Worm (Caenorhabditis elegans) whole organism, L4/young adult: Measurements from ENCODE around the gene C10A4.10.

Source experiments
- W03F9.2 ChIP-seq: fragments of 150-350 bp; optimal IDR thresholded peaks from 2 replicates; lab custom pipeline; 2014; ENCODE audit warnings: missing biosample characterization, missing genetic modification characterization
- dao-5 ChIP-seq: sonication (generic microtip); optimal IDR thresholded peaks from 2 replicates; lab custom pipeline; 2016; ENCODE audit warnings: missing genotype, missing genetic modification characterization, moderate library complexity, missing compliant biosample characterization
- him-1 ChIP-seq: sonication (generic microtip); optimal IDR thresholded peaks from 2 replicates; lab custom pipeline; 2016; ENCODE audit warnings: missing genotype, missing genetic modification reagents, missing genetic modification characterization, missing compliant biosample characterization

C10A4.10 gene

DNA sequence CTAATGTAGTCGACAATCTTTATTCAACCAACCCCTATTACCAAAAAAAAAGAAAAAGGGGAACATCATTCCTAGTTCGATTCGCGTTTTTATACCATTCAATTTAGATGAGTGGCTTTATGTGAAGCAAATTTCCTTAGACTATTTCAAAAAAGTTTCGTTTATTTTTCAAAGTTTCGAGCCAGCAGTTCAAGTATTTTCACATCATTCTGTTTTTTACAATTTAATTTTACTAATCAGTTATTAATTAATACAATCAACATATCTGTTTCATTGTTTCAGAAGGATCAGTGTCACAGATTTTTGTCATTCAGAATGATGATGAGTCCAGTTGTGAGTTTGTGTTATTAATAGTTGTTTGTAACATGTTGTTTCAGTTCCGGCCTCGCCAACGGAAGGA lies 11.3 kb downstream of the C10A4.10 start, which contains the start of gene C10A4.2:
TSS of gene C10A4.2 (plus strand) at position 301 of the 400 bp plus-strand sequence.
- TF ChIP-seq W03F9.2 (no peak), him-1 (no peak), dao-5 (tag; lab: Kevin White, UChicago) (no peak)

DNA sequence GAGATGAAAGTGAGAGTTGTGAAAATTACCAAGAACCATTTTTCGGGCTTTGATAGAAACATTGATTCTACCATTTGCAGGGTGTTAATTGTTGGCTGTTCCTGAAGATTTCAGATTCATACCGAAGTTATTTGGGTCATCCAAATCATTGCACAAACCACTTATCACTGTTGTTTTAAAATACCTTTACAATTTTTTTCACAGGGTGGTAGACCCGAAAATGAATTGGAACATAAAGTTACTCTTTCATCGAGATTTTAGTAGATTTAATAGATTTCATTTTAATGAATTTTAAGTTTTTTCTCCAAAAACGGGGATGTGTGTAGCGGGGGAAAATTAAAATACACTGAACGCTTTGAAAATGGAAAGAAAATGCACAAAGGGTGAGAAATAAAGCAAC lies 16.7 kb downstream of the C10A4.10 start, which contains the start of gene C10A4.7:
TSS of gene C10A4.7 (minus strand) at position 101 of the 400 bp plus-strand sequence.
- TF ChIP-seq him-1 (no peak), dao-5 (tag; lab: Kevin White, UChicago) (no peak), W03F9.2 (no peak)

DNA sequence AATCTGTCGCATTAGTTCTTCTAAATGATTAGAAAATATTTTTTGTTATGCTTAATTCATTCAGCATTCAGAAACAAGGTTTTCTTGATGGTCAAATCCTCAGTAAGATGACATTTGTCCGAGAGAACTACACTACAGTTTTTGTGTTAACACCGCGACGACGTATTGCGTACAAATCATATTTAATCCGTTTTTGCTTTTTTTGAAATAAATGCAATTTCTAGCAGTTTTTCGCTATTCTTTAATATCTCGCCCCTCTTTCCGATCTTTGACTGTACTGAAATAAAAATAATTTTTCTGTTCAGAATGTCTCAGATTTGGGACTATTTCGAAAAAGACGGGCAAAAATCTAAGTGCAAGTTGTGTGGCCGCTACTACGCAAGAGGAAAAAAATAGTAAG lies 17.4 kb downstream of the C10A4.10 start, which contains the start of gene C10A4.1:
TSS of gene C10A4.1 (plus strand) at position 301 of the 400 bp plus-strand sequence.
- TF ChIP-seq him-1 (no peak), dao-5 (tag; lab: Kevin White, UChicago) (no peak), W03F9.2 (no peak)

DNA sequence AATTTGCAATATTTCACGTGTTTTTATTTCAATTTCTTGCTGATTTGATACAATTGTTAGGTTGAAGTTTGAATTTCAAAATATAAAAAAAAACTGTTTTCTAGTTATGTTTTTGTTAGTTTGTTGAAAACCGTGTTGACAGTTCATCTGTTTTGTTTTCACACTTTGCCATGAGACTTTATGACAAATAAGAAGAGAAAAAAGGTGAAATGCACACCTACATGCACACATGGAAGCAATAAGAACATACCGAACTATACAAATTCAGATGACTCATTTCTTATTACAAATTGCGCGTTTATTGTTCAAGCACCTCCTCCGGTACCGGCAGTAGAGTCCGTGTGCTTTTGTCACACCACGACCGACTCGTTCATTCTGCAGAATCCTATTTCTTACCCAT lies 21.9 kb downstream of the C10A4.10 start, which contains the start of gene C10A4.9:
TSS of gene C10A4.9 (plus strand) at position 301 of the 400 bp plus-strand sequence.
- no peak for TF ChIP-seq dao-5 (tag; lab: Kevin White, UChicago)
- TF ChIP-seq him-1: no peak
- TF ChIP-seq W03F9.2: no peak

DNA sequence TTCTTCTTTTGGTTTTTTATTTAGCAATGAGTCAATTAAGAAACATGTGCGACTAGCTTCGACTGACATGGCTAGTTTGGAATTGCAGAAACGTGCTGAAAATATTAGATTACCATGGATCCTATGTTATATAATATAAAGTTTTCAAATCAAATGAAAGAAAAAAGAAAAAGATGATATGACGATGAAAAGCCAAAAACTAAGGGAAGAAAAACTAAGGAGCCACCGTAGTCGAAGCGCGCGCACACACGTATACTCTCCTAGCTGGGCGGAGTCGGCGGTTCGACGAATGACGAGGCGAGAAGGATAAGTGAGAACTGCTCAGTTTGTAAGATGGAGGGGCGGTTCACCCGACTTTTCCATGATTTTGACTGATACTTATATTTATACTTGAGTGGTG lies 26.1 kb downstream of the C10A4.10 start, which contains the start of gene mnm-2:
TSS of gene mnm-2 (minus strand) at position 101 of the 400 bp plus-strand sequence.
- TF ChIP-seq W03F9.2: no peak
- no peak for TF ChIP-seq him-1
- no peak for TF ChIP-seq dao-5 (tag; lab: Kevin White, UChicago)

DNA sequence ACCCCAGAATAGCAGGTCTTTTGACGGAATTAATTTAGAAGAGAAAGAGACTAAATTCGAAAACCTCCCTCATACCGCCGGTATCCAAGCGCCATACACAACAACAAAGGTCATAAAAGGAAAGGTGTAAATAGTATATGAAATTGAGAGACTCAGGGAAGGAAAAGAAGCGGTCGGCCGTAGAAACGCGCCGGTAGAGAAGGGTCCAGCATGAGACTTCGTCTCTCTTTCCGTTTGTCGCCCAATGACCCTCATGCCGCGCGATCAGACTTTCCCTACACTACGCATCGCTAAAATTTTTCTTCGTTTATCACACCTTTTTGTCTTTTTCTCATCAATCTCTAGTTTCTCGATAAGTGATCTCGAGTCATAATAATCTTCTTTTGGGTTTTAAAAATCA lies 31.8 kb downstream of the C10A4.10 start:
- no peak for TF ChIP-seq him-1
- TF ChIP-seq dao-5 (tag; lab: Kevin White, UChicago): no peak
- no peak for TF ChIP-seq W03F9.2

DNA sequence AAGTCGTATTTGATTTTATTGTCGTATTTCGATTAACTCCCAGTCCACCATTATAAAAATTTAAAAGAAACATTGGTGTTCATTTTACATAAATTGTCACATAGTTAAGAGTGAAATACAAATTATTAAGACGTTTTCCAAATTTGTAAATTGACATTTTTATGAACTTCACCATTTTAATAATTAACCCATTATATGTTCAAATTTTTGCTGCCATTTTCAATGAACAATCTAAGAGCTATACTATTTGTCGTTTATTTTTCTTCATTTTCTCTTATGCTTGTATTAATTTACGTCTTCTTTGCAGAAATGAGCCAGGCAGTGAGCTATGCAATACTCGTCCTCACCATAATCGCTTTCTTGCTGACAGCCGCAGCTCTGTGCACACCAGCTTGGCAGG lies 32.5 kb downstream of the C10A4.10 start, which contains the start of gene clc-2:
TSS of gene clc-2 (plus strand) at position 301 of the 400 bp plus-strand sequence.
- TF ChIP-seq dao-5 (tag; lab: Kevin White, UChicago) (no peak), W03F9.2 (no peak), him-1 (no peak)

DNA sequence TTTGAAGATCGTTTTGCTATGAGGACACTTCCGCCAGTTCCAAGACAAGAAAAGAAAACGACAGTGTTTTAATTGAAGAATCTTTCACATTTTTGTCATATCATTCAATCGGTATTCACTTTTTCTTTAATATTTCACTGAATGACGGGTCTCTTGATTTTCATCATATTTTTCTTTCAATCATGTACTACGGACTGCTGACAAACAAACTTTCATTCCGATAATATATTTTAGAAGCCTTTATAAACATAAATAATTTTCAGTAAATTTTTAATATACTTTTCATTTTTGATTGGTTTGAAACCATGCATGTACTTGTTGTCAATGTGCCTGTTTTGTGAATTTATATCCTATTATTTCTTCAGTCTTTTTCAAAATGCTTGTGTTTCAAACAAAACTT lies 34.6 kb downstream of the C10A4.10 start, which contains the start of gene clc-5:
TSS of gene clc-5 (plus strand) at position 301 of the 400 bp plus-strand sequence.
- TF ChIP-seq dao-5 (tag; lab: Kevin White, UChicago): no peak

DNA sequence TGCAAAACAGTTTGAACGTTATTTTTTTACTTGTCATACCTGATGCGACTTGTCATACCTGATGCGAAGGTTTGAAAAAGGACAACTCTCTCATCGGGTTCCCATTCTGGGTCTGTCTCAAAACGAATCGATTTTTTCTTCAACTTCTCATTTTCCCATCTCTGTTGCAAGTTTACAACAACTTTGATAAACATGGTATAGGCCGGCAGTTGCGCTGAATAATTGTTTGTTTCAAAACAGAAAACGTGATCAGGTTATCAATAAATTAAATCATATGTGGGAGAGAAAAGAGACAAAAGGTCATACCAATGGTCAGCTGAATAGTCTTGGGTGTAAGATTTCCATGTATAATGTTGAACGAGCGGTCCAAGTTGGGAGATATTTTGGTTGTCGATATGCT lies 38.2 kb downstream of the C10A4.10 start:
- TF ChIP-seq him-1 (no peak), W03F9.2 (no peak), dao-5 (tag; lab: Kevin White, UChicago) (no peak)

DNA sequence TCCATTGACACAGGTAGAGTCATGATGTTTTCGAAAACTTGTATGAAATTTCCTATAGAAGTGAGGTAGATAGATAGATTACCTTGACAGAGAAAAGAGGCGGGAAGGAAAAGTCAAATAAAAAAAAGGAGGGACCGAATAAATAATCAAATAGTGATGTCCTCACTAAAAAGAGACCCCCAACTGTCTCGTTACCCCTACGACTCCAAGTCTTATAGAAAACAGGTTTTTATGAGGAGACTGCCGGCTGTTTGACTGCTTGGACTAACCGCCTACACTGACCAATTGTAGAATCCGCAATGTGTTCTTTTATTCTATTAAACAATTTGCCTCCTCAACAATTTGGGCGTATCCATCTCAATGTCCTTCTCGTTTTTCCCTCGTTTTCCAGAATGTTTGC lies 39.3 kb downstream of the C10A4.10 start, which contains the start of gene C01C10.2:
TSS of gene C01C10.2 (minus strand) at position 170 of the 400 bp plus-strand sequence.
- TF ChIP-seq dao-5 (tag; lab: Kevin White, UChicago): no peak
- TF ChIP-seq W03F9.2: no peak
- TF ChIP-seq him-1: no peak

DNA sequence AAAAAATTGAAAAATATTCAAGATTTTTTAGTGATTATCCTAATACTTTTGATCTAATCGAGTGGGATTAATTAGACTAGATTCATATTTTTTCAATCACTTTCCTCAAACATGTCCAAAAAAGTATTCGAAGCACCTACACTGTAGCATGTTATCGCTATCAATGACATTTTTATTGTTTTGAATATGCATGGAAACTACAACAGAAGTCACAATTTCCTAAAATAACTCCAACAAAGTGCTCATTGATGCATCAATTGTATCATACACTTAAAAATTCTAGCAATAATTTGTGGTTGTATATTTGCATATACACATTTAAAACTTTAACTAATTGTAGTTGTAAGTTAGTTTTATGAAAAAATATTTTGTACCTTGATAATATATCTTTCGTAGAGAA lies 41.4 kb downstream of the C10A4.10 start:
- TF ChIP-seq W03F9.2 (no peak), dao-5 (tag; lab: Kevin White, UChicago) (no peak), him-1 (no peak)

DNA sequence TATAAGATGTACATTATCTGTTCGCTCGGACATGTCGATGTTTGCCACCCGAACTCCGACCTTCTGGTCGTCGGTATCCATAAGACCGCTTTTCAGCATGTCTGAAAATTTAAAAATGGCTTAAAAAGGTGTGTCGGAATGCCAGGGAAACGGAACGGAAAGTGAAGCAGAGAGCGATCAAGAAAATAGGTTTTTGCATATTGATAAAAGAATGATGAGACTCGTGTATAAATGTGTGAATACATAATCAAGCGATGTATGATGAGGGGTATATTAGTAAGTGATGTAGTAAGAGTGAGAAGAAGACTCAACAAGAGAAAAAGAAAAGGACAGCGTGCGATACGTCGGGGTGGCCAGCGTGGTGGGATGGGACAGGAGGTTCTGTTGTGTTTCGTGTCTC lies 43.8 kb downstream of the C10A4.10 start, which contains the start of gene acl-12:
TSS of gene acl-12 (minus strand) at position 101 of the 400 bp plus-strand sequence.
- TF ChIP-seq dao-5 (tag; lab: Kevin White, UChicago): no peak
- no peak for TF ChIP-seq him-1
- no peak for TF ChIP-seq W03F9.2

DNA sequence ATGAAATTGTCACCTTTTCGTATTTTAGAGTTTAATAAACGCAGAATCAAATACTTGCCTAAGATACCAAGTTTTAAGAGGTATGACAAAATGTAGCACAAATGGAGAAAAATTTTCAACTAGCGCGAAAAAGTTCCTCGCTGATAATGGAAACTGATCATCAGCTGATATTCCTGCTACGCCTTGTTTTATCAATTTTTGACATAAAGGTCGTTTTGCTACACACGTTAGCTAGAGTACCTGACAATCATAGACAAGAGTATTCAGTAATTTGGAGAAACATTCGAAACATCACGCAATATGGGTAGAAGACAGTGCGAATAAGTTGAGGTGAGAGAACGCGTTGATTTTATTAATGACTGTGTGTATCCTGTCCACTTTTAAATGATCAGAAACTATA lies 47.0 kb downstream of the C10A4.10 start:
- no peak for TF ChIP-seq dao-5 (tag; lab: Kevin White, UChicago)
- TF ChIP-seq him-1: no peak
- TF ChIP-seq W03F9.2: no peak

DNA sequence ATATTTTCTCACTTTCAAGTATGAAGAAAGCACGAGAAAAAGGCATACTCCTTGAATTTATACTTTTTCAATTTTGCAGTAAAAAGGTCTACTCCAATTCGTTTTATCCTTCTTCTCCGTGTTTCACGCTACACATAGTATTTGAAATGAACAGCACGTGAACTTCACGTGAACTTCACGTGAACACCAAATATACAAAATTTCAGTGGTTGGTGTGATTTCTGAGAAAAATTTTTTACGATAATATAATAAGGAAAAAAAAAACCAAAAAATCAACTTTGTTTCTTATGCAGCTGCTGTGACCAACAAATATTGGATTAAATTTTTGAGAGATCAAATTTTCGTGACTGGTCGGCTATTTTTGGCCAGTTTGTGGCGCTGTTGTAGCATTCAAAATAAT lies 47.8 kb downstream of the C10A4.10 start:
- TF ChIP-seq W03F9.2: no peak
- TF ChIP-seq him-1: no peak
- TF ChIP-seq dao-5 (tag; lab: Kevin White, UChicago): no peak

DNA sequence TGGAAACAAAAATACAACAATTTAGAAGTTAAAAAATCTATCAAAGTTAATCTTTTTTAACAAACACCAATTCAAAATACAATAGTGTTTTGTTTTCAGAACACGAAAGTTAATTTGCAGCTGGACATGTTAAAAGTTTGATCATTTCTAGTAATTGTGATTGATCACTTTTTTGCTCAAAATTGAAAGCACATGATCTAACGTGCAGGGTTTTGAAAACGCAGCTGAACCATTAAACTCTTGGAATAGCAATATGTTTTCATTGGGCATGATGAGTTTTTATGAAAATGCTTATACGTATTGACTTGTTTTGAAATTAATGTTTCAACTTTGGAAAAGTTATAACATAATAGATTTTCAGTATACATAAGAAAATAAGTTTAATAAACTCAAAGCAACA lies 48.7 kb downstream of the C10A4.10 start:
- no peak for TF ChIP-seq W03F9.2
- no peak for TF ChIP-seq him-1
- no peak for TF ChIP-seq dao-5 (tag; lab: Kevin White, UChicago)
